Worm (Caenorhabditis elegans) whole organism, L4 larva: ENCODE results near the gene ZC262.4.

Source experiments
- F26F4.8 ChIP-seq: fragments of 200-800 bp; sonication (Bioruptor generic); conservative IDR thresholded peaks from 2 replicates; pipeline ENCODE4 v1.3.6; 2022; ENCODE audit warnings: missing genetic modification characterization, missing compliant biosample characterization
- R02D3.7 ChIP-seq: fragments of 150-350 bp; sonication (generic microtip); optimal IDR thresholded peaks from 3 replicates; lab custom pipeline; 2014; ENCODE audit warnings: missing biosample characterization, missing genetic modification characterization
- T26A8.4 ChIP-seq: fragments of 200-800 bp; sonication (Bioruptor generic); IDR thresholded peaks from 2 replicates; pipeline ENCODE4 v1.3.6; 2022; ENCODE audit warnings: missing genetic modification characterization, missing compliant biosample characterization
- Y105C5A.15 ChIP-seq: fragments of 200-800 bp; sonication (Bioruptor generic); IDR thresholded peaks from 2 replicates; pipeline ENCODE4 v1.3.6; 2022; ENCODE audit warnings: missing genetic modification characterization, missing compliant biosample characterization
- Y75B8A.6 ChIP-seq: fragments of 200-800 bp; sonication (Bioruptor generic); IDR thresholded peaks from 2 replicates; pipeline ENCODE4 v1.3.6; 2022; ENCODE audit warnings: missing genetic modification reagents, missing genetic modification characterization, missing compliant biosample characterization
- ZK546.5 ChIP-seq, 2 experiments: sonication (generic microtip); optimal IDR thresholded peaks; 2 replicates each; lab custom pipeline; 2017; ENCODE audit warnings: missing biosample characterization in 2 of 2, missing genetic modification characterization in 2 of 2
- aha-1 ChIP-seq: fragments of 150-350 bp; peaks from one replicate; lab custom pipeline; 2014; ENCODE audit warnings: missing biosample characterization, missing genetic modification characterization
- arid-1 ChIP-seq: fragments of 200-800 bp; sonication (Bioruptor generic); conservative IDR thresholded peaks from 2 replicates; pipeline ENCODE4 v1.3.6; 2022; ENCODE audit warnings: missing genetic modification reagents, missing genetic modification characterization, missing compliant biosample characterization
- ceh-20 ChIP-seq: fragments of 200-800 bp; sonication (Bioruptor generic); IDR thresholded peaks from 2 replicates; pipeline ENCODE4 v1.3.6; 2022; ENCODE audit warnings: missing genetic modification reagents, missing genetic modification characterization, missing compliant biosample characterization
- ceh-44 ChIP-seq: fragments of 200-800 bp; sonication (Bioruptor generic); IDR thresholded peaks from 2 replicates; pipeline ENCODE4 v1.3.6; 2022; ENCODE audit warnings: missing genetic modification reagents, missing genetic modification characterization, missing compliant biosample characterization
- dmd-9 ChIP-seq: fragments of 200-800 bp; sonication (Bioruptor generic); IDR thresholded peaks from 2 replicates; pipeline ENCODE4 v1.3.6; 2022; ENCODE audit warnings: missing genetic modification reagents, missing genetic modification characterization, missing compliant biosample characterization
- dpl-1 ChIP-seq: fragments of 150-350 bp; optimal IDR thresholded peaks from 2 replicates; lab custom pipeline; 2014; ENCODE audit warnings: missing biosample characterization, missing genetic modification reagents, missing genetic modification characterization
- duxl-1 ChIP-seq: sonication (generic microtip); optimal IDR thresholded peaks from 2 replicates; lab custom pipeline; 2016; ENCODE audit warnings: mild to moderate bottlenecking, missing genetic modification characterization, moderate library complexity, missing compliant biosample characterization; ENCODE audit not compliant: poor library complexity
- dve-1 ChIP-seq: sonication (generic microtip); optimal IDR thresholded peaks from 2 replicates; lab custom pipeline; 2017; ENCODE audit warnings: antibody characterized with exemption, mild to moderate bottlenecking, missing genetic modification characterization, missing compliant biosample characterization; ENCODE audit not compliant: insufficient read depth
- egl-27 ChIP-seq: sonication (generic microtip); optimal IDR thresholded peaks from 3 replicates; lab custom pipeline; 2017; ENCODE audit warnings: missing biosample characterization, missing genetic modification reagents, missing genetic modification characterization
- egl-43 ChIP-seq: fragments of 200-800 bp; sonication (Bioruptor generic); IDR thresholded peaks from 2 replicates; pipeline ENCODE4 v1.3.6; 2022; ENCODE audit warnings: missing genetic modification reagents, missing genetic modification characterization, missing compliant biosample characterization
- fkh-10 ChIP-seq: fragments of 150-350 bp; optimal IDR thresholded peaks from 2 replicates; lab custom pipeline; 2014; ENCODE audit warnings: missing biosample characterization, missing genetic modification reagents, missing genetic modification characterization
- gei-8 ChIP-seq: fragments of 200-800 bp; sonication (Bioruptor generic); optimal IDR thresholded peaks from 2 replicates; lab custom pipeline; 2018; ENCODE audit warnings: mild to moderate bottlenecking, missing genetic modification characterization, missing compliant biosample characterization
- hif-1 ChIP-seq, 2 experiments: sonication (generic microtip); optimal IDR thresholded peaks; 2 replicates each; lab custom pipeline; 2016 to 2017; ENCODE audit warnings: missing compliant biosample characterization in 2 of 2, missing genetic modification characterization in 2 of 2, missing genetic modification reagents in 2 of 2, missing genotype in 2 of 2, mild to moderate bottlenecking in 1 of 2
- jun-1 ChIP-seq: fragments of 150-350 bp; optimal IDR thresholded peaks from 2 replicates; lab custom pipeline; 2014; ENCODE audit warnings: missing biosample characterization, missing genetic modification reagents, missing genetic modification characterization
- lin-13 ChIP-seq: fragments of 150-350 bp; optimal IDR thresholded peaks from 2 replicates; lab custom pipeline; 2014; ENCODE audit warnings: missing biosample characterization, missing genetic modification reagents, missing genetic modification characterization
- lin-15B ChIP-seq: fragments of 150-350 bp; sonication (generic microtip); optimal IDR thresholded peaks from 3 replicates; lab custom pipeline; 2014; ENCODE audit warnings: missing biosample characterization, missing genetic modification characterization
- lir-3 ChIP-seq: sonication (generic microtip); optimal IDR thresholded peaks from 2 replicates; lab custom pipeline; 2016; ENCODE audit warnings: mild to moderate bottlenecking, missing genetic modification characterization, missing compliant biosample characterization
- lsy-2 ChIP-seq, 2 experiments: fragments of 150-350 bp in 1 of 2; sonication (generic microtip) in 1 of 2; optimal IDR thresholded peaks; 2 replicates each; lab custom pipeline; 2014 to 2017; ENCODE audit warnings: missing biosample characterization in 2 of 2, missing genetic modification characterization in 2 of 2
- madf-5 ChIP-seq, 2 experiments: fragments of 200-800 bp; sonication (Bioruptor generic); IDR thresholded peaks; 2 replicates each; pipeline ENCODE4 v1.3.6; 2022; ENCODE audit warnings: missing compliant biosample characterization in 2 of 2, missing genetic modification characterization in 2 of 2
- mdl-1 ChIP-seq, 2 experiments: fragments of 150-350 bp in 1 of 2; sonication (generic microtip) in 1 of 2; optimal IDR thresholded peaks; 2 replicates each; lab custom pipeline; 2014 to 2017; ENCODE audit warnings: missing biosample characterization in 2 of 2, missing genetic modification characterization in 2 of 2
- mep-1 ChIP-seq: fragments of 150-350 bp; sonication (generic microtip); optimal IDR thresholded peaks from 3 replicates; lab custom pipeline; 2014; ENCODE audit warnings: missing biosample characterization, missing genetic modification characterization
- mes-2 ChIP-seq: sonication (generic microtip); optimal IDR thresholded peaks from 2 replicates; lab custom pipeline; 2016; ENCODE audit warnings: missing genotype, mild to moderate bottlenecking, missing genetic modification characterization, missing compliant biosample characterization; ENCODE audit not compliant: poor library complexity, severe bottlenecking
- mxl-3 ChIP-seq: fragments of 200-800 bp; sonication (Bioruptor generic); optimal IDR thresholded peaks from 2 replicates; lab custom pipeline; 2018; ENCODE audit warnings: mild to moderate bottlenecking, missing genetic modification characterization, missing compliant biosample characterization
- nhr-111 ChIP-seq: fragments of 200-800 bp; sonication (Bioruptor generic); optimal IDR thresholded peaks from 2 replicates; lab custom pipeline; 2018; ENCODE audit warnings: mild to moderate bottlenecking, missing genetic modification characterization, missing compliant biosample characterization
- nhr-25 ChIP-seq: sonication (generic microtip); optimal IDR thresholded peaks from 2 replicates; lab custom pipeline; 2017; ENCODE audit warnings: missing genetic modification characterization, mild to moderate bottlenecking, missing compliant biosample characterization, antibody characterized with exemption, moderate library complexity, borderline replicate concordance; ENCODE audit not compliant: insufficient read depth
- nhr-28 ChIP-seq: fragments of 150-350 bp; optimal IDR thresholded peaks from 2 replicates; lab custom pipeline; 2014; ENCODE audit warnings: missing biosample characterization, missing genetic modification characterization
- nhr-76 ChIP-seq: fragments of 150-350 bp; optimal IDR thresholded peaks from 2 replicates; lab custom pipeline; 2014; ENCODE audit warnings: missing biosample characterization, missing genetic modification characterization
- pqm-1 ChIP-seq: sonication (generic microtip); optimal IDR thresholded peaks from 2 replicates; lab custom pipeline; 2017; ENCODE audit warnings: missing biosample characterization, missing genetic modification characterization
- skn-1 ChIP-seq: fragments of 150-350 bp; optimal IDR thresholded peaks from 2 replicates; lab custom pipeline; 2014; ENCODE audit warnings: missing biosample characterization, missing genetic modification characterization
- snpc-1.2 ChIP-seq: fragments of 200-800 bp; sonication (Bioruptor generic); IDR thresholded peaks from 2 replicates; pipeline ENCODE4 v1.3.6; 2022; ENCODE audit warnings: missing genetic modification reagents, missing genetic modification characterization, missing compliant biosample characterization
- snpc-4 ChIP-seq: fragments of 150-350 bp; optimal IDR thresholded peaks from 2 replicates; lab custom pipeline; 2014; ENCODE audit warnings: missing biosample characterization, missing genetic modification characterization
- zfp-3 ChIP-seq: fragments of 200-800 bp; sonication (Bioruptor generic); conservative IDR thresholded peaks from 2 replicates; pipeline ENCODE4 v1.3.6; 2022; ENCODE audit warnings: missing genetic modification reagents, missing genetic modification characterization, missing compliant biosample characterization
- zip-11 ChIP-seq: fragments of 200-800 bp; sonication (Bioruptor generic); IDR thresholded peaks from 2 replicates; pipeline ENCODE4 v1.3.6; 2022; ENCODE audit warnings: missing genetic modification characterization, missing compliant biosample characterization
- ztf-7 ChIP-seq: fragments of 150-350 bp; optimal IDR thresholded peaks from 2 replicates; lab custom pipeline; 2014; ENCODE audit warnings: missing biosample characterization, missing genetic modification characterization

ZC262.4 gene

DNA sequence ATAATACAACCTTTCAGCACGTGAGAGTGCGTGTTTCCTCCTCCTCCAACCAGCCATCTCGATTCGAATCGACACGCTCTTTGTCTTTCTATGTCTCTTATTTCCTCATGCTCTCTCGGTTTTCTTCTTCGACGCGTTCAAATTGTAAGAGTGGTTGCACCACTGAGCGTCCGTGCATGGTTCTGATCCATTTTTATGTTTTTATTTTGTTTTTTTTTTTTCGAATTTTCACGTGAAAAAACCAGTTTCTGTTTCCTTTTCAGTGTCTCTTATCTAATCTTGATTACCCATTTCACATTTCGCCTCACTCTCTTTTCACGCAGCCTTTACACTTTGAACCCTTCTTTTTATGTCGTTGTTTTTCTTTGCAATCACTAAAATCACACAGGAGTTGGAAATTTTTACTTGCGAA, 36.5 kb upstream of the ZC262.4 start (continued):
- TF ChIP-seq duxl-1 (tag; lab: Kevin White, UChicago) = no peak
- no peak for TF ChIP-seq snpc-1.2 (GFP tag; lab: Robert Waterston, UW)
- no peak for TF ChIP-seq nhr-76 (tag; lab: Kevin White, UChicago)
- TF ChIP-seq nhr-25 (tag; lab: Kevin White, UChicago) = no peak
- no peak for TF ChIP-seq ztf-7
- TF ChIP-seq pqm-1 (tag; lab: Kevin White, UChicago) = peak; percentile 14

DNA sequence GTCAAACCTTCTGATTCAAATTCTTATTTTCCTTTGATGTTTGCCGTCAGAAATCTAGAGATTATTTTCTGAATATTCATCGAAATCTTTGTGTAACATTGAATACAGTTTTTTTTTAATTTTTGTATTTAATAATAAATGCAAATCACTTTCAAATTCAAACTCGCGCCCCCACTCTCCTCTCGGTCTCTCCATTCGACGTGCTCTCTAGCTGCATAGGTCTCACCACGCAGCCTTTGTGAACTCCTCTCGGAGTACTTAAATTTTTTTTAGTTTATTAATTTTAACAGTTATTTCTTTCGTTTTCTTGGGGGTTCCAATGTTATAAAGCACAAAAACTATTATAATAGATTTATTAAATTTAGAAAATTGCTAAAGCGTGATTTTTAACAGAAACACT, 35.9 kb upstream of the ZC262.4 start:
- TF ChIP-seq mes-2 (tag; lab: Kevin White, UChicago) (peak; percentile 24), dpl-1 (GFP tag; lab: Kevin White, UChicago) (peak; percentile 37), nhr-111 (GFP tag; lab: Kevin White, UChicago) (no peak)
- TF ChIP-seq, all 104 proteins: peak for 2

DNA sequence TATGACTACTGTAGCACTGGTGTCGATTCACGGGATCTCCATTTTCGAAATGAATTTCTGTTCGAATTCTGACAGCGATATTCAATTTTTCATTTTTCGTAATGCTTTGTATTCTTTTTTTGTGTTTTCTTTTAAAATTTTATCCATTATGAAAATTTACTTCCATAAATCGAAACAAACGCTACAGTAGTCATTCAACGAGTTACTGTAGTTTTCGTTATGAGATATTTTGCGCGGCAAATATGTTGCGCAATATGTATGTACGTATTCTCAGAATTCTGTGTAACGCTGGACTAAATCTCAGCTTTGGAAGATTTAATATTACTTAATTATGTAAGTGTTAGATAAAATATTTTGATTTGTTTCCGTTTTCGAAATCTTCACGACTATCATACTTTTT, 34.8 kb upstream of the ZC262.4 start:
- no peak for TF ChIP-seq lir-3 (tag; lab: Kevin White, UChicago)
- TF ChIP-seq snpc-4 (tag; lab: Kevin White, UChicago) = no peak
- no peak for TF ChIP-seq skn-1 (tag; lab: Kevin White, UChicago)
- no peak for TF ChIP-seq jun-1
- TF ChIP-seq dve-1 (tag; lab: Kevin White, UChicago) = no peak
- no peak for TF ChIP-seq madf-5 (GFP tag; IDR thresholded peaks at IDR 0.05; lab: Robert Waterston, UW)
- TF ChIP-seq gei-8 = no peak
- TF ChIP-seq hif-1 (tag; optimal IDR thresholded peaks at IDR 0.05; lab: Kevin White, UChicago) = no peak
- no peak for TF ChIP-seq dmd-9 (GFP tag; lab: Robert Waterston, UW)
- no peak for TF ChIP-seq lin-15B

DNA sequence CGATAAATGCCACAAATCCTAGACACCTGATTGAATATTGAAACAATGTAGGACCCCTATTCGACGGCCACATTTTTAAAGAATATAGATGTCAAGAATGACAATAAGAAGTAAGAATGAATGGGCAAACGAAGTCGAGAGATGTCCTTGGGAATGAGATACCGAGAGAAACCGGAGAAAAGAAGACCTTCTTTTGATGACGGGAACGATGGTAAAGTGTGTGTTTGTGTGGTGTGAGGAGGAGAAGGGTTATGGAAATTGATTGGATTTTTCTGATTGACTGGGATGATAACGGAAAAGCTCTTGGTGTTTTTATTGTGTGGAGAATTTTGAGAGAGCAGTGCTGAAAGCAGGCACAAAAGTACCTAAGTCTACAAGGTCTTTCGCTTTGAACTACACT, 34.3 kb upstream of the ZC262.4 start, which contains the start of gene R05D3.9:
Gene R05D3.9, minus strand, starts transcription at position 101 of the 400 bp plus-strand sequence.
- TF ChIP-seq egl-43 (GFP tag; lab: Robert Waterston, UW) (no peak), zfp-3 (GFP tag; lab: Robert Waterston, UW) (no peak), zip-11 (GFP tag; lab: Robert Waterston, UW) (no peak), R02D3.7 (tag; lab: Kevin White, UChicago) (no peak), lin-13 (GFP tag; lab: Kevin White, UChicago) (no peak), mdl-1 (tag; optimal IDR thresholded peaks at IDR 0.05; lab: Kevin White, UChicago) (no peak), lsy-2 (tag; optimal IDR thresholded peaks at IDR 0.05; lab: Kevin White, UChicago) (no peak)
- TF ChIP-seq, all 104 proteins: peak for 0

DNA sequence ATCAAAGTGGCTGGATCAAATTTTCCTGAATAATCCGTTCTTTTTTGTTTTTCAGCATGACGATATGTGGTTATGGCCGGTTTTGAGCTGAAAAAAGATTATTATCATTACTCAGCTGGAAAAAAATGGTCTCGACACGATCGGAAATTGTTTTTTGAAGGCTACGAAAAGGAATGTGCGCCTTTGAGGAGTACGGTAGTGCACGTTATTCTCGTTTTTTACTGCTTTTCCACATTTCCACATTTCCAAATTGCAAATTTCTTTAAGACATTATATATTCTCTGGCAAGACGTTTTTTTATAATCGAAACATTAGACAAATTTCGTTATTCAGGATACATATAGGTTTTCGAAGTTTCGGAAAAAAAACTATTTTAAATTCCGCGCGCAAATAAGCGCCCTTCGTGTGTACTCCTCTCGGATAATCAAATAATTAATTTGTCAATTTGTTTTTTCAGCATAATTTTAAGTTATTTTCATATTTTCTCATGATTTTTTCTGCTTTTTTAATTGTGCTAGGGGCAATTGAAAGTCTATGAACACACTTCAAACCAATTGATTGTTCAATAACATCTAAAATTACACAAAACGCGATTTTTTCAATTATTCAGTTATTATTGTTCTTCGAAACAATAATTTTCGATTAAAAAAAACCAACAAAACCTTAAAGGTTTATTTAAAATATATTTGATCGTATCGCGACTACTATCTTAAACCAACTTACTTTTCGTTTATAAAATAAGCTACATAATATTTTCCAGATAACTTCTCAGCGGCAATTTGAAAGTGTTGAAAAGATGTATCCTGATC, 29.1 kb upstream of the ZC262.4 start, which contains the start of gene R05D3.3:
Gene R05D3.3, plus strand, starts transcription at position 759 of the 809 bp plus-strand sequence.
- peak; percentile 83 for TF ChIP-seq aha-1 (tag; lab: Kevin White, UChicago)
- peak; percentile 25 for TF ChIP-seq dpl-1 (GFP tag; lab: Kevin White, UChicago)
- no peak for TF ChIP-seq nhr-111 (GFP tag; lab: Kevin White, UChicago)

DNA sequence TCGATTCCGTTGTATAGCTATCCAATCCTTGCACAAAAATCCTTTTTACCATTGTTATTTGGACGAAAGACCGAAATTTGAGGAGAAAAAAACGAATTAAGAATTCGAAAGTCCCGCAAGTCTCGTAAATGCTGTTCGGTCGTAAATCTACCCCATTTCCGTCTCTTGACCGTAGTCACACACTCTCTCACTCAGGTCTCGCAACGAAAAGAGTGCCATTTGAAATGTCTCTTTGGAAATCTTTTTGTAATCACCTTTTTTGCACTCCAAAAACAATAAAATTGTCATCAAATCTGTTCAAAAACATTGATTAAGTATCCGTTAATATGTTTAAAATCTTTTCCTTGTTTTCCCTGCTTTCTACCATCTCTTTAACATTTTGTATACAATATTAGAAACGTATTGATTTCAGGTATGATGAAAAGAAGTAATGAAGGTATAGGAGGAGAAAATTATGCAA, 23.9 kb upstream of the ZC262.4 start, which contains the start of the genes R05D3.8 and rfp-1:
Gene R05D3.8, minus strand, starts transcription at position 115 of the 460 bp plus-strand sequence.
Gene rfp-1, plus strand, starts transcription at position 410 of the 460 bp plus-strand sequence.
- TF ChIP-seq fkh-10 = peak; percentile 36
- TF ChIP-seq pqm-1 (tag; lab: Kevin White, UChicago) = peak; percentile 3
- TF ChIP-seq arid-1 (GFP tag; lab: Robert Waterston, UW) = peak; percentile 67; the same call in 1 of the 2 replicates
- peak in 1 of 2 experiments; percentile 19 for TF ChIP-seq ZK546.5 (tag; optimal IDR thresholded peaks at IDR 0.05; lab: Kevin White, UChicago)
- TF ChIP-seq ceh-44 = no peak
- TF ChIP-seq Y105C5A.15 (GFP tag; lab: Robert Waterston, UW) = no peak
- peak; percentile 85 for TF ChIP-seq nhr-28 (tag; lab: Kevin White, UChicago)
- no peak for TF ChIP-seq egl-27 (tag; lab: Kevin White, UChicago)
- TF ChIP-seq mxl-3 (GFP tag; lab: Kevin White, UChicago) = peak; percentile 25
- peak; percentile 45; the same call in 1 of the 2 replicates for TF ChIP-seq T26A8.4 (GFP tag; lab: Robert Waterston, UW)
- peak; percentile 87 for TF ChIP-seq dpl-1 (GFP tag; lab: Kevin White, UChicago)
- no peak for TF ChIP-seq F26F4.8 (GFP tag; lab: Robert Waterston, UW)
- TF ChIP-seq mep-1 = peak; percentile 87
- TF ChIP-seq ceh-20 (GFP tag; lab: Robert Waterston, UW) = no peak; the same call in 1 of the 2 replicates
- no peak for TF ChIP-seq Y75B8A.6 (GFP tag; lab: Robert Waterston, UW)
